Fruit fly (Drosophila melanogaster) whole organism, embryonic: ENCODE data around the gene CG9702.

Experiments
- Atf-2 ChIP-seq: fragments of 200-800 bp; sonication (Bioruptor generic); optimal IDR thresholded peaks from 2 replicates; lab custom pipeline; 2016; ENCODE audit warnings: missing biosample characterization, missing genetic modification characterization
- B-H2 ChIP-seq: fragments of 200-800 bp; sonication (Bioruptor generic); optimal IDR thresholded peaks from 2 replicates; lab custom pipeline; 2018; ENCODE audit warnings: missing biosample characterization, mild to moderate bottlenecking, missing genetic modification characterization
- CG10274 ChIP-seq: fragments of 200-800 bp; sonication (Bioruptor generic); optimal IDR thresholded peaks from 3 replicates; lab custom pipeline; 2017; ENCODE audit warnings: missing biosample characterization, mild to moderate bottlenecking, missing genetic modification characterization
- CG10431 ChIP-seq: fragments of 200-800 bp; sonication (Bioruptor generic); optimal IDR thresholded peaks from 3 replicates; lab custom pipeline; 2018; ENCODE audit warnings: missing biosample characterization, mild to moderate bottlenecking, missing genetic modification characterization
- CG10979 ChIP-seq: fragments of 200-800 bp; sonication (Bioruptor generic); optimal IDR thresholded peaks from 2 replicates; lab custom pipeline; 2018; ENCODE audit warnings: missing biosample characterization, mild to moderate bottlenecking, missing genetic modification characterization, moderate library complexity
- CG1233 ChIP-seq: fragments of 200-800 bp; sonication (Bioruptor generic); optimal IDR thresholded peaks from 4 replicates; lab custom pipeline; 2018; ENCODE audit warnings: missing biosample characterization, mild to moderate bottlenecking, missing genetic modification characterization
- CG12744 ChIP-seq: fragments of 200-800 bp; sonication (Bioruptor generic); optimal IDR thresholded peaks from 2 replicates; lab custom pipeline; 2016; ENCODE audit warnings: missing biosample characterization, missing genetic modification characterization
- CG15696 ChIP-seq: fragments of 200-800 bp; sonication (Bioruptor generic); optimal IDR thresholded peaks from 2 replicates; lab custom pipeline; 2019; ENCODE audit warnings: missing biosample characterization, mild to moderate bottlenecking, missing genetic modification characterization, moderate library complexity
- CG17568 ChIP-seq: fragments of 200-800 bp; sonication (Bioruptor generic); optimal IDR thresholded peaks from 2 replicates; lab custom pipeline; 2018; ENCODE audit warnings: missing biosample characterization, mild to moderate bottlenecking, missing genetic modification characterization, moderate library complexity
- CG17802 ChIP-seq: fragments of 200-800 bp; sonication (Bioruptor generic); optimal IDR thresholded peaks from 2 replicates; lab custom pipeline; 2018; ENCODE audit warnings: missing biosample characterization, mild to moderate bottlenecking, missing genetic modification characterization, moderate library complexity
- CG32532 ChIP-seq: fragments of 200-800 bp; sonication (Bioruptor generic); IDR thresholded peaks from 2 replicates; pipeline ENCODE4 v1.3.6; 2022; ENCODE audit warnings: missing biosample characterization, missing genetic modification characterization
- CG32772 ChIP-seq: fragments of 200-800 bp; sonication (Bioruptor generic); IDR thresholded peaks from 2 replicates; pipeline ENCODE4 v1.3.6; 2022; ENCODE audit warnings: missing biosample characterization, missing genetic modification characterization
- CG3847 ChIP-seq: fragments of 200-800 bp; sonication (Bioruptor generic); IDR thresholded peaks from 2 replicates; pipeline ENCODE4 v1.3.6; 2022; ENCODE audit warnings: missing biosample characterization, missing genetic modification characterization
- CG5953 ChIP-seq: fragments of 200-800 bp; sonication (Bioruptor generic); IDR thresholded peaks from 2 replicates; pipeline ENCODE4 v1.3.6; 2022; ENCODE audit warnings: missing biosample characterization, missing genetic modification characterization
- CG8290 ChIP-seq, 3 experiments: fragments of 200-800 bp; sonication (Bioruptor generic); optimal IDR thresholded peaks; 2 replicates each; lab custom pipeline; 2016 to 2019; ENCODE audit warnings: missing biosample characterization in 3 of 3, missing genetic modification characterization in 3 of 3, mild to moderate bottlenecking in 2 of 3, moderate library complexity in 1 of 3
- Chrac-16 ChIP-seq: fragments of 200-800 bp; sonication (Bioruptor generic); optimal IDR thresholded peaks from 3 replicates; lab custom pipeline; 2016; ENCODE audit warnings: missing biosample characterization, missing genetic modification characterization
- CoRest ChIP-seq: fragments of 200-800 bp; sonication (Bioruptor generic); optimal IDR thresholded peaks from 3 replicates; lab custom pipeline; 2018; ENCODE audit warnings: missing biosample characterization, mild to moderate bottlenecking, missing genetic modification characterization, moderate library complexity
- Dp ChIP-seq: fragments of 200-800 bp; sonication (Bioruptor generic); optimal IDR thresholded peaks from 2 replicates; lab custom pipeline; 2018; ENCODE audit warnings: missing biosample characterization, mild to moderate bottlenecking, missing genetic modification characterization, moderate library complexity
- Eip74EF ChIP-seq, 2 experiments: fragments of 200-800 bp in 1 of 2; fragments of >200 bp in 1 of 2; sonication (Bioruptor generic) in 1 of 2; optimal IDR thresholded peaks; 2 replicates each; lab custom pipeline; 2017 to 2019; ENCODE audit warnings: missing biosample characterization in 2 of 2, missing genetic modification characterization in 2 of 2, mild to moderate bottlenecking in 1 of 2, moderate library complexity in 1 of 2
- Fer2 ChIP-seq: fragments of 200-800 bp; sonication (Bioruptor generic); optimal IDR thresholded peaks from 2 replicates; lab custom pipeline; 2018; ENCODE audit warnings: missing biosample characterization, mild to moderate bottlenecking, missing genetic modification characterization, moderate library complexity
- HLH4C ChIP-seq: fragments of 200-800 bp; sonication (Bioruptor generic); IDR thresholded peaks from 3 replicates; pipeline ENCODE4 v1.3.6; 2022; ENCODE audit warnings: missing biosample characterization, missing genetic modification characterization; ENCODE audit not compliant: partially characterized antibody
- Hr39 ChIP-seq: fragments of >200 bp; optimal IDR thresholded peaks from 2 replicates; lab custom pipeline; 2017
- Hsf ChIP-seq: fragments of 200-800 bp; sonication (Bioruptor generic); optimal IDR thresholded peaks from 3 replicates; lab custom pipeline; 2016; ENCODE audit warnings: missing biosample characterization, missing genetic modification characterization
- MBD-R2 ChIP-seq: fragments of 200-800 bp; sonication (Bioruptor generic); IDR thresholded peaks from 2 replicates; pipeline ENCODE4 v1.3.6; 2022; ENCODE audit warnings: missing biosample characterization, missing genetic modification characterization
- Med ChIP-seq: fragments of 200-800 bp; sonication (Bioruptor generic); peaks from one replicate; lab custom pipeline; 2016; ENCODE audit warnings: missing biosample characterization, missing genetic modification characterization, mild to moderate bottlenecking, inconsistent platforms, moderate library complexity
- NC2α ChIP-seq: fragments of 200-800 bp; sonication (Bioruptor generic); optimal IDR thresholded peaks from 2 replicates; lab custom pipeline; 2016; ENCODE audit warnings: missing biosample characterization, missing genetic modification characterization
- PHDP ChIP-seq: fragments of 200-800 bp; sonication (Bioruptor generic); optimal IDR thresholded peaks from 3 replicates; lab custom pipeline; 2018; ENCODE audit warnings: missing biosample characterization, mild to moderate bottlenecking, missing genetic modification characterization, moderate library complexity
- Spps ChIP-seq: fragments of 200-800 bp; sonication (Bioruptor generic); optimal IDR thresholded peaks from 2 replicates; lab custom pipeline; 2018; ENCODE audit warnings: missing biosample characterization, mild to moderate bottlenecking, missing genetic modification characterization
- YL-1 ChIP-seq: fragments of 200-800 bp; sonication (Bioruptor generic); optimal IDR thresholded peaks from 3 replicates; lab custom pipeline; 2017; ENCODE audit warnings: missing biosample characterization, mild to moderate bottlenecking, missing genetic modification characterization
- cas ChIP-seq: fragments of 200-800 bp; sonication (Bioruptor generic); IDR thresholded peaks from 2 replicates; pipeline ENCODE4 v1.3.6; 2022; ENCODE audit warnings: missing biosample characterization, missing genetic modification characterization
- chm ChIP-seq: fragments of 200-800 bp; sonication (Bioruptor generic); IDR thresholded peaks from 2 replicates; pipeline ENCODE4 v1.3.6; 2022; ENCODE audit warnings: missing biosample characterization, missing genetic modification characterization
- cwo ChIP-seq: fragments of 200-800 bp; sonication (Bioruptor generic); optimal IDR thresholded peaks from 3 replicates; lab custom pipeline; 2017; ENCODE audit warnings: missing biosample characterization, missing genetic modification characterization, mild to moderate bottlenecking, moderate library complexity, missing genetic modification reagents
- dysf ChIP-seq: fragments of 200-800 bp; sonication (Bioruptor generic); IDR thresholded peaks from 3 replicates; pipeline ENCODE4 v1.3.6; 2022; ENCODE audit warnings: missing biosample characterization, missing genetic modification characterization
- gfzf ChIP-seq: fragments of 200-800 bp; sonication (Bioruptor generic); optimal IDR thresholded peaks from 2 replicates; lab custom pipeline; 2016; ENCODE audit warnings: missing biosample characterization, mild to moderate bottlenecking, missing genetic modification characterization, moderate library complexity
- grau ChIP-seq: fragments of 200-800 bp; optimal IDR thresholded peaks from 3 replicates; lab custom pipeline; 2019; ENCODE audit warnings: missing biosample characterization, mild to moderate bottlenecking, missing genetic modification characterization, moderate library complexity
- hb ChIP-seq: fragments of 200-800 bp; sonication (Bioruptor generic); IDR thresholded peaks from 3 replicates; pipeline ENCODE4 v1.3.6; 2022; ENCODE audit warnings: missing biosample characterization, missing genetic modification characterization; ENCODE audit not compliant: partially characterized antibody
- ken ChIP-seq: fragments of 200-800 bp; sonication (Bioruptor generic); IDR thresholded peaks from 3 replicates; pipeline ENCODE4 v1.3.6; 2022; ENCODE audit warnings: missing biosample characterization, missing genetic modification characterization
- maf-S ChIP-seq: fragments of 200-800 bp; sonication (Bioruptor generic); optimal IDR thresholded peaks from 2 replicates; lab custom pipeline; 2016; ENCODE audit warnings: missing biosample characterization, missing genetic modification characterization
- otp ChIP-seq: fragments of 200-800 bp; sonication (Bioruptor generic); IDR thresholded peaks from 3 replicates; pipeline ENCODE4, ENCODE4 v1.3.6; 2022; ENCODE audit warnings: missing biosample characterization, missing genetic modification characterization
- pnt ChIP-seq: fragments of 200-800 bp; sonication (Bioruptor generic); optimal IDR thresholded peaks from 3 replicates; lab custom pipeline; 2016; ENCODE audit warnings: missing biosample characterization, missing genetic modification characterization
- repo ChIP-seq: fragments of 200-800 bp; sonication (Bioruptor generic); optimal IDR thresholded peaks from 2 replicates; lab custom pipeline; 2016; ENCODE audit warnings: missing biosample characterization, missing genetic modification characterization
- ro ChIP-seq: fragments of 200-800 bp; sonication (Bioruptor generic); IDR thresholded peaks from 2 replicates; pipeline ENCODE4 v1.3.6; 2022; ENCODE audit warnings: missing biosample characterization, missing genetic modification characterization
- sd ChIP-seq: fragments of 200-800 bp; sonication (Bioruptor generic); optimal IDR thresholded peaks from 3 replicates; lab custom pipeline; 2018; ENCODE audit warnings: missing biosample characterization, mild to moderate bottlenecking, missing genetic modification characterization, moderate library complexity
- sqz ChIP-seq: fragments of 200-800 bp; sonication (Bioruptor generic); optimal IDR thresholded peaks from 3 replicates; lab custom pipeline; 2018; ENCODE audit warnings: missing biosample characterization, mild to moderate bottlenecking, missing genetic modification characterization
- sug ChIP-seq: fragments of 200-800 bp; optimal IDR thresholded peaks from 2 replicates; lab custom pipeline; 2019; ENCODE audit warnings: missing biosample characterization, mild to moderate bottlenecking, missing genetic modification characterization, moderate library complexity
- tin ChIP-seq: fragments of 200-800 bp; sonication (Bioruptor generic); optimal IDR thresholded peaks from 3 replicates; lab custom pipeline; 2016; ENCODE audit warnings: missing biosample characterization, missing genetic modification characterization
- ttk ChIP-seq: fragments of 200-800 bp; sonication (Bioruptor generic); IDR thresholded peaks from 2 replicates; pipeline ENCODE4 v2.1.2; 2022; ENCODE audit warnings: missing biosample characterization, missing genetic modification characterization
- twi ChIP-seq: fragments of 200-800 bp; optimal IDR thresholded peaks from 2 replicates; lab custom pipeline; 2019; ENCODE audit warnings: missing biosample characterization, mild to moderate bottlenecking, missing genetic modification characterization, moderate library complexity
- vfl ChIP-seq: fragments of 200-800 bp; sonication (Bioruptor generic); optimal IDR thresholded peaks from 2 replicates; lab custom pipeline; 2016; ENCODE audit warnings: missing biosample characterization, missing genetic modification characterization
- z ChIP-seq: fragments of 200-800 bp; sonication (Bioruptor generic); IDR thresholded peaks from 3 replicates; pipeline ENCODE4 v1.3.6; 2022; ENCODE audit warnings: missing biosample characterization, missing genetic modification characterization

Gene CG9702

dm6 chr3R:30570554-30571141 is 8.6 kb upstream of the CG9702 start (continued):
- peak; percentile 86 for TF ChIP-seq PHDP (tag; lab: Kevin White, UChicago)
- TF ChIP-seq CG17802 = peak; percentile 59
- TF ChIP-seq Atf-2 = peak; percentile 36
- no peak for TF ChIP-seq Hr39 (lab: Kevin White, UChicago)
- TF ChIP-seq ro = peak; percentile 46; the same call in 1 of the 2 replicates
- no peak for TF ChIP-seq B-H2 (GFP tag; lab: Kevin White, UChicago)
- peak; percentile 81 for TF ChIP-seq CoRest (tag; lab: Kevin White, UChicago)
- TF ChIP-seq vfl (GFP tag; lab: Kevin White, UChicago) = no peak
- peak; percentile 85 for TF ChIP-seq Med (GFP tag; lab: Kevin White, UChicago)
- TF ChIP-seq CG5953 (GFP tag; lab: Robert Waterston, UW) = peak; percentile 88
- no peak for TF ChIP-seq z (GFP tag; lab: Robert Waterston, UW)
- TF ChIP-seq dysf = peak; percentile 84
- TF ChIP-seq CG10979 (tag; lab: Kevin White, UChicago) = peak; percentile 87
- TF ChIP-seq sd (tag; lab: Kevin White, UChicago) = no peak
- TF ChIP-seq Spps (tag; lab: Kevin White, UChicago) = peak; percentile 71
- peak; percentile 73 for TF ChIP-seq tin (GFP tag; lab: Kevin White, UChicago)
- TF ChIP-seq CG15696 = peak; percentile 47
- peak; percentile 78 for TF ChIP-seq CG32772 (GFP tag; lab: Robert Waterston, UW)
- TF ChIP-seq Fer2 = no peak
- TF ChIP-seq hb (GFP tag; lab: Robert Waterston, UW) = no peak
- TF ChIP-seq otp = peak; percentile 78
- TF ChIP-seq repo = no peak
- peak; percentile 65 for TF ChIP-seq CG3847 (GFP tag; lab: Robert Waterston, UW)
- TF ChIP-seq CG10274 (GFP tag; lab: Kevin White, UChicago) = peak; percentile 28
- peak in 1 of 2 experiments; percentile 69 for TF ChIP-seq Eip74EF (GFP tag; optimal IDR thresholded peaks at IDR 0.05; lab: Kevin White, UChicago)
- TF ChIP-seq NC2α (GFP tag; lab: Kevin White, UChicago) = peak; percentile 40
- TF ChIP-seq twi = no peak
- peak; percentile 36 for TF ChIP-seq CG8290 (GFP tag; optimal IDR thresholded peaks at IDR 0.05; lab: Kevin White, UChicago)
- peak in 1 of 2 experiments; percentile 91 for TF ChIP-seq CG8290 (tag; optimal IDR thresholded peaks at IDR 0.05; lab: Kevin White, UChicago)
- peak; percentile 64; the same call in 1 of the 2 replicates for TF ChIP-seq CG32532 (GFP tag; lab: Robert Waterston, UW)
- peak; percentile 12 for TF ChIP-seq YL-1 (GFP tag; lab: Kevin White, UChicago)
- TF ChIP-seq Dp (GFP tag; lab: Kevin White, UChicago) = no peak
- peak; percentile 71 for TF ChIP-seq Chrac-16 (GFP tag; lab: Kevin White, UChicago)
- no peak for TF ChIP-seq cwo (GFP tag; lab: Kevin White, UChicago)
- peak; percentile 64 for TF ChIP-seq Hsf (GFP tag; lab: Kevin White, UChicago)
- peak; percentile 35 for TF ChIP-seq sug (tag; lab: Kevin White, UChicago)
- TF ChIP-seq cas (GFP tag; lab: Robert Waterston, UW) = 0 out of 2 replicates have a peak, but pooled peaks have one; percentile 8
- peak; percentile 22 for TF ChIP-seq CG12744 (GFP tag; lab: Kevin White, UChicago)
- TF ChIP-seq sqz (GFP tag; lab: Kevin White, UChicago) = no peak
- peak; percentile 62; the same call in 1 of the 3 replicates for TF ChIP-seq ken
- TF ChIP-seq ttk (GFP tag; lab: Robert Waterston, UW) = peak; percentile 59
- peak; percentile 82 for TF ChIP-seq chm (GFP tag; lab: Robert Waterston, UW)
- TF ChIP-seq grau (tag; lab: Kevin White, UChicago) = peak; percentile 81
- peak; percentile 56 for TF ChIP-seq CG17568
- TF ChIP-seq MBD-R2 = peak; percentile 24; the same call in 1 of the 2 replicates
- TF ChIP-seq CG10431 = peak; percentile 35
- peak; percentile 70 for TF ChIP-seq CG1233 (GFP tag; lab: Kevin White, UChicago)
- peak; percentile 28 for TF ChIP-seq maf-S (GFP tag; lab: Kevin White, UChicago)
- TF ChIP-seq pnt = peak; percentile 67
- no peak for TF ChIP-seq HLH4C (GFP tag; lab: Robert Waterston, UW)
- no peak for TF ChIP-seq gfzf
